Worm (Caenorhabditis elegans) whole organism, young adult: ENCODE measurements around the gene F42A10.5.

Experiments used
- F52B5.7 ChIP-seq: sonication (generic microtip); optimal IDR thresholded peaks from 2 replicates; lab custom pipeline; 2016; ENCODE audit warnings: mild to moderate bottlenecking, missing genetic modification characterization, missing compliant biosample characterization
- ceh-27 ChIP-seq: fragments of 200-800 bp; sonication (Bioruptor generic); optimal IDR thresholded peaks from 2 replicates; lab custom pipeline; 2018; ENCODE audit warnings: mild to moderate bottlenecking, missing genetic modification characterization, moderate library complexity, missing compliant biosample characterization
- lin-35 ChIP-seq, 3 experiments: fragments of 150-350 bp in 2 of 3; sonication (generic microtip) in 1 of 3; optimal IDR thresholded peaks; 2 replicates each; lab custom pipeline; 2014 to 2018; ENCODE audit warnings: missing biosample characterization in 3 of 3, missing genetic modification characterization in 3 of 3, missing genetic modification reagents in 3 of 3
- tlf-1 ChIP-seq: fragments of 200-800 bp; sonication (Bioruptor generic); optimal IDR thresholded peaks from 2 replicates; lab custom pipeline; 2018; ENCODE audit warnings: mild to moderate bottlenecking, missing genetic modification characterization, missing compliant biosample characterization

- TF ChIP-seq ceh-27 (GFP tag; lab: Kevin White, UChicago) = no peak
- TF ChIP-seq tlf-1 (GFP tag; lab: Kevin White, UChicago) = no peak
- no peak for TF ChIP-seq lin-35 (GFP tag; optimal IDR thresholded peaks at IDR 0.05; lab: Kevin White, UChicago)
- no peak for TF ChIP-seq F52B5.7 (tag; lab: Kevin White, UChicago)
Measured at ce11 chrIII:6139328-6139727, 33.9 kb downstream of the F42A10.5 start.
